Worm (Caenorhabditis elegans) whole organism, L4 larva: Measurements from ENCODE around the gene hrpa-2.

Experiments used
- F26F4.8 ChIP-seq: fragments of 200-800 bp; sonication (Bioruptor generic); conservative IDR thresholded peaks from 2 replicates; pipeline ENCODE4 v1.3.6; 2022; ENCODE audit warnings: missing genetic modification characterization, missing compliant biosample characterization
- F37D6.2 ChIP-seq: sonication (generic microtip); optimal IDR thresholded peaks from 2 replicates; lab custom pipeline; 2016; ENCODE audit warnings: mild to moderate bottlenecking, missing genetic modification characterization, missing compliant biosample characterization
- F44E2.7 ChIP-seq: fragments of 200-800 bp; sonication (Bioruptor generic); IDR thresholded peaks from 2 replicates; pipeline ENCODE4 v2.1.2; 2022; ENCODE audit warnings: missing genetic modification characterization, missing compliant biosample characterization
- aha-1 ChIP-seq: fragments of 150-350 bp; peaks from one replicate; lab custom pipeline; 2014; ENCODE audit warnings: missing biosample characterization, missing genetic modification characterization
- ama-1 ChIP-seq: fragments of 150-350 bp; optimal IDR thresholded peaks from 2 replicates; lab custom pipeline; 2014; ENCODE audit warnings: inconsistent platforms, mixed read lengths
- attf-4 ChIP-seq: sonication (generic microtip); optimal IDR thresholded peaks from 3 replicates; lab custom pipeline; 2017; ENCODE audit warnings: missing biosample characterization, missing genetic modification characterization
- ceh-20 ChIP-seq: fragments of 200-800 bp; sonication (Bioruptor generic); IDR thresholded peaks from 2 replicates; pipeline ENCODE4 v1.3.6; 2022; ENCODE audit warnings: missing genetic modification reagents, missing genetic modification characterization, missing compliant biosample characterization
- ceh-82 ChIP-seq: sonication (generic microtip); optimal IDR thresholded peaks from 2 replicates; lab custom pipeline; 2017; ENCODE audit warnings: missing biosample characterization, missing genetic modification characterization
- daf-16 ChIP-seq, 3 experiments: sonication (generic microtip); optimal IDR thresholded peaks; 2 replicates each; lab custom pipeline; 2016 to 2017; ENCODE audit warnings: missing genetic modification characterization in 3 of 3, missing genetic modification reagents in 3 of 3, mild to moderate bottlenecking in 2 of 3, missing compliant biosample characterization in 2 of 3, missing biosample characterization in 1 of 3, moderate library complexity in 1 of 3
- dmd-6 ChIP-seq: fragments of 200-800 bp; sonication (Bioruptor generic); IDR thresholded peaks from 2 replicates; pipeline ENCODE4 v1.3.6; 2022; ENCODE audit warnings: missing genetic modification reagents, missing genetic modification characterization, missing compliant biosample characterization
- dpl-1 ChIP-seq: fragments of 150-350 bp; optimal IDR thresholded peaks from 2 replicates; lab custom pipeline; 2014; ENCODE audit warnings: missing biosample characterization, missing genetic modification reagents, missing genetic modification characterization
- hlh-11 ChIP-seq: fragments of 200-800 bp; sonication (Bioruptor generic); optimal IDR thresholded peaks from 2 replicates; lab custom pipeline; 2018; ENCODE audit warnings: mild to moderate bottlenecking, missing genetic modification characterization, missing compliant biosample characterization
- hlh-30 ChIP-seq: sonication (generic microtip); optimal IDR thresholded peaks from 2 replicates; lab custom pipeline; 2017; ENCODE audit warnings: antibody characterized with exemption, mild to moderate bottlenecking, missing genetic modification characterization, missing compliant biosample characterization; ENCODE audit not compliant: insufficient read depth
- hmg-1.1 ChIP-seq: fragments of 200-800 bp; sonication (Bioruptor generic); IDR thresholded peaks from 2 replicates; pipeline ENCODE4 v1.3.6; 2022; ENCODE audit warnings: missing genetic modification reagents, missing genetic modification characterization, missing compliant biosample characterization
- lin-1 ChIP-seq: fragments of 200-800 bp; sonication (Bioruptor generic); IDR thresholded peaks from 2 replicates; pipeline ENCODE4 v1.3.6; 2022; ENCODE audit warnings: missing genetic modification reagents, missing genetic modification characterization, missing compliant biosample characterization
- lin-29 ChIP-seq: fragments of 200-800 bp; sonication (Bioruptor generic); IDR thresholded peaks from 2 replicates; pipeline ENCODE4 v1.3.6; 2022; ENCODE audit warnings: missing genetic modification reagents, missing genetic modification characterization, missing compliant biosample characterization
- lin-39 ChIP-seq: fragments of 150-350 bp; optimal IDR thresholded peaks from 2 replicates; lab custom pipeline; 2014; ENCODE audit warnings: missing biosample characterization, missing genetic modification reagents, missing genetic modification characterization
- mdl-1 ChIP-seq, 2 experiments: fragments of 150-350 bp in 1 of 2; sonication (generic microtip) in 1 of 2; optimal IDR thresholded peaks; 2 replicates each; lab custom pipeline; 2014 to 2017; ENCODE audit warnings: missing biosample characterization in 2 of 2, missing genetic modification characterization in 2 of 2
- nhr-102 ChIP-seq: sonication (generic microtip); optimal IDR thresholded peaks from 2 replicates; lab custom pipeline; 2016; ENCODE audit warnings: mild to moderate bottlenecking, missing genetic modification characterization, moderate library complexity, missing compliant biosample characterization
- nhr-11 ChIP-seq: fragments of 150-350 bp; optimal IDR thresholded peaks from 2 replicates; lab custom pipeline; 2014; ENCODE audit warnings: missing biosample characterization, missing genetic modification characterization
- nhr-76 ChIP-seq: fragments of 150-350 bp; optimal IDR thresholded peaks from 2 replicates; lab custom pipeline; 2014; ENCODE audit warnings: missing biosample characterization, missing genetic modification characterization
- nhr-77 ChIP-seq: fragments of 150-350 bp; optimal IDR thresholded peaks from 2 replicates; lab custom pipeline; 2014; ENCODE audit warnings: missing biosample characterization, missing genetic modification characterization
- pha-4 ChIP-seq, 2 experiments: fragments of 150-350 bp in 1 of 2; fragments of 200-800 bp in 1 of 2; sonication (Bioruptor generic) in 1 of 2; IDR thresholded peaks in 1 of 2; optimal IDR thresholded peaks in 1 of 2; 2 replicates each; pipeline versions ENCODE4 v1.3.6 to Lab custom; 2014 to 2022; ENCODE audit warnings: missing genetic modification characterization in 2 of 2, missing genetic modification reagents in 2 of 2, missing biosample characterization in 1 of 2, missing compliant biosample characterization in 1 of 2
- sdz-12 ChIP-seq: fragments of 200-800 bp; sonication (Bioruptor generic); optimal IDR thresholded peaks from 2 replicates; lab custom pipeline; 2018; ENCODE audit warnings: mild to moderate bottlenecking, missing genetic modification characterization, missing compliant biosample characterization
- skn-1 ChIP-seq: fragments of 150-350 bp; optimal IDR thresholded peaks from 2 replicates; lab custom pipeline; 2014; ENCODE audit warnings: missing biosample characterization, missing genetic modification characterization
- snpc-1.2 ChIP-seq: fragments of 200-800 bp; sonication (Bioruptor generic); IDR thresholded peaks from 2 replicates; pipeline ENCODE4 v1.3.6; 2022; ENCODE audit warnings: missing genetic modification reagents, missing genetic modification characterization, missing compliant biosample characterization
- snpc-4 ChIP-seq: fragments of 150-350 bp; optimal IDR thresholded peaks from 2 replicates; lab custom pipeline; 2014; ENCODE audit warnings: missing biosample characterization, missing genetic modification characterization
- tra-1 ChIP-seq: fragments of 200-800 bp; sonication (Bioruptor generic); IDR thresholded peaks from 2 replicates; pipeline ENCODE4 v1.3.6; 2022; ENCODE audit warnings: missing genetic modification reagents, missing genetic modification characterization, missing compliant biosample characterization
- unc-62 ChIP-seq, 3 experiments: fragments of 150-350 bp in 1 of 3; sonication (generic microtip); optimal IDR thresholded peaks in 2 of 3; peaks in 1 of 3; 1 replicate in 1 of 3; 2 replicates in 2 of 3; lab custom pipeline; 2014 to 2017; ENCODE audit warnings: missing biosample characterization in 3 of 3, missing genetic modification characterization in 3 of 3, missing genetic modification reagents in 3 of 3, missing genotype in 1 of 3
- zip-11 ChIP-seq: fragments of 200-800 bp; sonication (Bioruptor generic); IDR thresholded peaks from 2 replicates; pipeline ENCODE4 v1.3.6; 2022; ENCODE audit warnings: missing genetic modification characterization, missing compliant biosample characterization
- ztf-7 ChIP-seq: fragments of 150-350 bp; optimal IDR thresholded peaks from 2 replicates; lab custom pipeline; 2014; ENCODE audit warnings: missing biosample characterization, missing genetic modification characterization

hrpa-2 gene

DNA sequence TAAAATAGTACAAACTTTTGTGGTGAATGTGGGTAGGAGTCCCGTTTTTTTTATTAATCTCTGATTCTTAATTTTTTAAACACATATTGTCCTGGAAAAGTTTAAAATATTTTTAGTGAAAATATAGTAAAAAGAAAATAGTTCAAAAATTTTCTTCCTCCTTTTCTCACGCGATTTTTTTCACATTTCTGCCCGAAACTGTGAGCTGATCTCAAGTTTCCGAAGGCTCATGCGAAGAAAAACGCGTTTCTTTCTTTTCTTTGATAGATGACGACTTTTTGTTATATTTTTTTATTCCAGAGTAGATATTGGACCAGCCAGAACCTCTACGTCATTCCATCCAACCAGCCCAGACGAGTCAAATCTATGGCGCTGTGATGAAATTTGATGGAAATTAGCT, 32.2 kb upstream of the hrpa-2 start, which contains the start of gene T03G11.9:
Gene T03G11.9 (plus strand): TSS at position 301 of the 400 bp plus-strand sequence.
- TF ChIP-seq unc-62 (GFP tag; optimal IDR thresholded peaks at IDR 0.05 in 1 of 2; lab: Kevin White, UChicago) (peak in 1 of 2 experiments; percentile 22), unc-62 (tag; optimal IDR thresholded peaks at IDR 0.05; lab: Kevin White, UChicago) (no peak), snpc-1.2 (GFP tag; lab: Robert Waterston, UW) (no peak)

DNA sequence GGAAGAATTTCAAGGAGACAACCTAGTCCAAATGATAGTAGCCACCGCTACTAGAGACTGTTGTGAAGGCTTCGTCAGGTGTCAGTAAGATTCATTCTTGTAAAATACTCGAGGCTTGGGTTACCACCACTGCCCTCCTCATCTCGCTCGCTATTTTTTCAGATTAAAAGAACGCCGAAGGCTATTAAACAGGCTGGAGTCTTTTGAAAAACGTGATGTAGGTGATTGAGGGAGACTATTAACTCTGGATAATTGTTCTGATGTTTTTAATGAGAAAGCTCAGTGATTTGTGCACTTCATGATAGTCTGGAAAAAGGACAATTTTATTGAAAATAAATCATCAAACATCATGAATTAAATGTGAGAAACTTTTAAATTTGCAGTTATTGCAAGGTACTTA, 27.2 kb upstream of the hrpa-2 start, which contains the start of gene zig-6:
Gene zig-6 (minus strand): TSS at position 101 of the 400 bp plus-strand sequence.
- TF ChIP-seq zip-11 (no peak), mdl-1 (tag; optimal IDR thresholded peaks at IDR 0.05; lab: Kevin White, UChicago) (no peak), attf-4 (tag; lab: Kevin White, UChicago) (no peak), lin-1 (GFP tag; lab: Robert Waterston, UW) (no peak), ztf-7 (tag; lab: Kevin White, UChicago) (no peak), nhr-76 (tag; lab: Kevin White, UChicago) (no peak), ceh-20 (GFP tag; lab: Robert Waterston, UW) (no peak), nhr-102 (tag; lab: Kevin White, UChicago) (no peak)

DNA sequence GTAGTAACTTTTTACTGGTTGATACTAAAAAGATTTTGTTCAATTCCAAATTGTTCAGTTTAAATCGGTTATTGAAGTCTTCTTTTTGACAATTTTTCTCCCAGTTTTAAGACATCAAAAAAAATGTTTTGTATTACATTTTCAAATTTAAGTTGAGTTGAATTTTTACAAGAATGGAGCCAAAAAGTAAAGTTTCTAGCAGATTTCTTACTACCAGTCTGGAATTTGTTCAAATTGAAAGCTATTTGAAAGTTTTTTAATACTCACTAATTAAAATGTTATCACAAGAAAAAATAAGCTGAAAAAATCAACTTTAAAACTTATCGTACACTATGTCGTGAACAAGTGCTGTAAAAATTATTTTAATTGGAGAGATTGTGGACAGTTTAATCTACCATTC, 26.1 kb upstream of the hrpa-2 start:
- peak; percentile 97 for TF ChIP-seq aha-1 (tag; lab: Kevin White, UChicago)
- TF ChIP-seq ceh-20 (GFP tag; lab: Robert Waterston, UW): no peak

DNA sequence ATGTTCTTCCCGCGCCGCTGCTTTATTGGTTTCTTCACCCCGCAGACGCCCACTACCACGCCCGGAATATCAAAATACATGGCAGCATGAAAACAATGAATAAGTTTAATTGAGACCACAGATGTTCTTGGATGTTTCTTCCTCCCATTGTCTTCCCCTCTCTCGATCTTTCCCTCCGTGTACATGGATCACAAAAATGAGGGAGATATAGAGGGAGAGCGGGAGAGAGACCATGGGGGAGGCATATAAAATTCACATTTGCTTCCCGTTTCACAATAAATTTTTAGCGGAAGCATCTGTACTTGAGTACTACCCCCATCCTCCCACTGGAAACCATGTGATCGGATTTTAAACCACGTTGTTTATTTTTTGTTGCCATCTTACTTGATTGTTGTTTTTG, 22.8 kb upstream of the hrpa-2 start:
- TF ChIP-seq skn-1 (tag; lab: Kevin White, UChicago): no peak
- peak in 1 of 2 experiments; percentile 11 for TF ChIP-seq unc-62 (GFP tag; optimal IDR thresholded peaks at IDR 0.05 in 1 of 2; lab: Kevin White, UChicago)
- TF ChIP-seq unc-62 (tag; optimal IDR thresholded peaks at IDR 0.05; lab: Kevin White, UChicago): no peak
- TF ChIP-seq hmg-1.1 (GFP tag; lab: Robert Waterston, UW): no peak
- TF ChIP-seq, all 104 proteins: peak for 1

DNA sequence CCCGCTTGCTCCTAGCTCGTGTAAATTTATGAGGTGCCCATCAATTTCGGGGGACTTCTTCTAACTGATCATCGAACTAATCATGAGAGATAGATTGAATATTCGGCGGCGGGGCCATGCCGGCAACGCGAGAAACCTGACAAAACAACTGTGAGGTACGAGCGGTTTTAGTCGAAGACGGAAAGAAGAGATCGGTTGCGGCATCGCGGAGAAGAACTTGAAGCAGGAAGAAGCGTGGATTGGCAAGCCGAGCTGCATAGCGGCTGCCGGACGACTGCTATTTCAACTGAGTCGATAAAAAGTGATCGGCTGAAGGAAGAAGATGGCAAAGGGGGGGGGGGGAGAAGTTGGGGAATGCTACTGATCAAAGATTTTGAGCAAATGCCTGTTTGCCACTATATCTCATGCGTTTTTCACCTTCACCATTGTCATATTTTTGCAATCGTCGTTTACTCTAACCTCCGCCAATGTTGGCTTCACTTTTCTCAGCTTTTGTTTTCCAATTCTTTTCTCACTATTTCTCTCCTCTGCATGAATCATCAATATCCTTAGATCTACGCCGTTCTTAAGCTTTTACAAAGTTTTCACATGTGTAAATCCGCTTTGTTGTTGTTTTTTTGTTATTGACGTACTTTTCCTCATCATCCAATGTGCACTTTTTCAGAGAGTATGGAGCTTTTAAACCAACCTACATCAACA, 20.6 kb upstream of the hrpa-2 start, which contains the start of gene pqn-62:
Gene pqn-62 (plus strand): TSS at position 649 of the 699 bp plus-strand sequence.
- TF ChIP-seq hlh-30 (tag; lab: Kevin White, UChicago) (no peak), F26F4.8 (GFP tag; lab: Robert Waterston, UW) (no peak), pha-4 (GFP tag; IDR thresholded peaks at IDR 0.05; lab: Robert Waterston, UW) (no peak), pha-4 (tag; optimal IDR thresholded peaks at IDR 0.05; lab: Kevin White, UChicago) (no peak), ama-1 (lab: Kevin White, UChicago) (no peak), tra-1 (GFP tag; lab: Robert Waterston, UW) (0 out of 2 replicates have a peak, but pooled peaks have one; percentile 6), dmd-6 (GFP tag; lab: Robert Waterston, UW) (no peak), daf-16 (GFP tag; optimal IDR thresholded peaks at IDR 0.05; lab: Kevin White, UChicago) (no peak), daf-16 (tag; optimal IDR thresholded peaks at IDR 0.05; lab: Kevin White, UChicago) (no peak), hlh-11 (tag; lab: Kevin White, UChicago) (peak; percentile 47), aha-1 (tag; lab: Kevin White, UChicago) (peak; percentile 74)

DNA sequence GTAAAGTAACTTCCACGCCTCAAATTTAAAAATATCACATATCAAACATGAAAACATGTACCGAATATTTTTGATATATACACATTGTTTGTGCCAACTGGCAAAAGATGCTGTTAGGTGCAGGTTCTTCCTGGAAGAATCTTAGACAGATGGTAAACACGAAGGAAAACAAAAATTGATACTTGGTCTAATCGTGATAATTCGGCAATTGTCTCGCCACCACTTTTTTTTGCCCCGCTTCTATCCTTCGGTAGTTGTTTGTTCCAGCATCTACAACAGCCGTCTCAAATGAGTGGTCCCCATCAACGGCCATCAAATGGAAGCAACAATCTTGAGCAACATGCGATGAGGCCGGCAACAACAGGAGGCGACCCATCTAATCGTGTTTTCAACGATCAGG, 18.7 kb upstream of the hrpa-2 start:
- no peak for TF ChIP-seq nhr-77
- no peak for TF ChIP-seq sdz-12
- TF ChIP-seq lin-1 (GFP tag; lab: Robert Waterston, UW): no peak
- no peak for TF ChIP-seq hlh-30 (tag; lab: Kevin White, UChicago)
- no peak for TF ChIP-seq F37D6.2 (tag; lab: Kevin White, UChicago)
- peak; percentile 19 for TF ChIP-seq nhr-11 (tag; lab: Kevin White, UChicago)
- no peak for TF ChIP-seq ceh-82
- TF ChIP-seq daf-16 (GFP tag; optimal IDR thresholded peaks at IDR 0.05; lab: Kevin White, UChicago): peak in 1 of 2 experiments; percentile 99
- TF ChIP-seq daf-16 (tag; optimal IDR thresholded peaks at IDR 0.05; lab: Kevin White, UChicago): no peak
- no peak for TF ChIP-seq snpc-4 (tag; lab: Kevin White, UChicago)
- TF ChIP-seq dpl-1 (GFP tag; lab: Kevin White, UChicago): no peak
- TF ChIP-seq lin-29: no peak
- TF ChIP-seq F44E2.7 (GFP tag; lab: Robert Waterston, UW): no peak
- TF ChIP-seq tra-1 (GFP tag; lab: Robert Waterston, UW): no peak
- no peak for TF ChIP-seq pha-4 (GFP tag; IDR thresholded peaks at IDR 0.05; lab: Robert Waterston, UW)
- TF ChIP-seq pha-4 (tag; optimal IDR thresholded peaks at IDR 0.05; lab: Kevin White, UChicago): no peak
- no peak for TF ChIP-seq dmd-6 (GFP tag; lab: Robert Waterston, UW)
- TF ChIP-seq hlh-11 (tag; lab: Kevin White, UChicago): peak; percentile 17
- TF ChIP-seq lin-39 (tag; lab: Kevin White, UChicago): no peak
